Worm (Caenorhabditis elegans): ENCODE data around the gene tyra-3.

DNA sequence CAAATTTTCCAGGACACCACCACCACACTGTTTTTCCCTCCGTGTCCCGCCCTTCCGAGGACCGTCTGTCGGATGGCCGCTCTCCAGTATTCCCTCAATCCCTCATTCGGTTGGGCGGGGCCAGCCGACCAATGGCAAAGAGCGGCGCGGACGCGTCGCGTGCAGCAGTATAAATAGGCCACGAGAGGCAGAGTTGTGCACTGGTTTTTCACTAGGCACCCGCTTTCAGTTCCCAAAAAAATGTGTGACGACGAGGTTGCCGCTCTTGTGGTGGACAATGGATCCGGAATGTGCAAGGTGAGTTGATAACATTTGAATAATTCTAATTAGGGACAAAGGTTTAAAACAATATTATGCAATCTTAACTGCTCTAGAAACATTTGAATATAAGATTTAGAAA, 12.6 kb downstream of the tyra-3 start, which contains the start of gene act-4:
- peak; percentile 4 for TF ChIP-seq him-1 (tag; optimal IDR thresholded peaks at IDR 0.05)
- no peak for TF ChIP-seq W03F9.2 (tag; optimal IDR thresholded peaks at IDR 0.05)
